Fruit fly (Drosophila melanogaster) whole organism: ENCODE measurements around the gene XNP.

ENCODE experiments used
- CG8478 ChIP-seq: fragments of >200 bp; optimal IDR thresholded peaks from 2 replicates; lab custom pipeline; 2018; ENCODE audit warnings: inconsistent platforms
- Dll ChIP-seq: fragments of >200 bp; optimal IDR thresholded peaks from 2 replicates; lab custom pipeline; 2017
- EcR ChIP-seq, 2 experiments: fragments of >200 bp; optimal IDR thresholded peaks; 2 replicates each; lab custom pipeline; 2017; ENCODE audit warnings: missing biosample characterization in 2 of 2, missing genetic modification characterization in 2 of 2, missing genetic modification reagents in 2 of 2
- pan ChIP-seq: fragments of >200 bp; optimal IDR thresholded peaks from 2 replicates; lab custom pipeline; 2017
- psq ChIP-seq: fragments of >200 bp; optimal IDR thresholded peaks from 2 replicates; lab custom pipeline; 2017
- usp ChIP-seq: fragments of >200 bp; optimal IDR thresholded peaks from 2 replicates; lab custom pipeline; 2017; ENCODE audit warnings: missing biosample characterization, missing genetic modification characterization, mixed read lengths

DNA sequence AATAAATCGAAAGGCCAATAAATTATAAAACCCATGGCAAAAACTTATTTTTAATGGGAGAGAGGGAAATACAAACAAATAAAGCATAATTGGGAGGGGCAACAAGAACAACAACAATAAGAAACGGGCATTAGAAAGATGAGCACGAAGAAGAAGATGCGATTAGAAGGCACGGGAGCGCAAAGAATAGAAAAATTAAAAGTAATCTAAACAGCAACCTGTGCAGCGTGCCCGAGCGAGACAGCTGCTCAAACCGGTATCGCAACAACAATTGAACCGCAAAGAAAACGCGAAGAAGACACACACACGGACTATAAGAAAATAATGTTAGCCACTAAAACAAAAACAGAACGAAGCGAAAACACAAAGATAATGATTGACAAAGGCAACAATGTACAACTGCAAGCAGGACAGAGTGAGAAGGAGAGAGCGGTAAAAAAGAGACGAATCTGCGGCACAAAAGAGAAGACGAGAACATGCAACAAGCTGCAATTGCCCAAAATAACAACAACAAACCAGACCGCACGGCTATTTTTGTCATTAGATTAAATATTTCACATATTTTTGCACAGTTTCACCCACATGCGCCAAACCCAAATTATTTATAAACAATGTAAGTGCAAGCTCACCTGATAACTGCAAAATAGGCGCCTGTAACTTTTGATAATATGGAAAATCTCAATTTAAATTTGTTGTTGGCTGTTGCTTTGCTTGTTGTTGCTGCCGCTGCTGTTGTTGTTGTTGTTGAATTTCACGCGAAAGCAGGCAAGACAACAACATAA is 10.6 kb downstream of the XNP start:
- TF ChIP-seq usp (GFP tag; lab: Kevin White, UChicago) (no peak), pan (lab: Kevin White, UChicago) (no peak), Dll (no peak), psq (lab: Kevin White, UChicago) (no peak), CG8478 (lab: Kevin White, UChicago) (no peak), EcR (GFP tag; optimal IDR thresholded peaks at IDR 0.05; lab: Kevin White, UChicago) (no peak)
